Fruit fly (Drosophila melanogaster): ENCODE measurements around the gene CG32365.

The CG32365 gene

dm6 chr3L:7855778-7856625 lies 12.8 kb upstream of the CG32365 start (continued):
- TF ChIP-seq aop (GFP tag; IDR thresholded peaks at IDR 0.05), result no peak
- TF ChIP-seq NK7.1 (GFP tag; optimal IDR thresholded peaks at IDR 0.05), result no peak
- peak; percentile 54; the same call in 2 of the 3 replicates for TF ChIP-seq CG14050 (GFP tag; IDR thresholded peaks at IDR 0.05)
- TF ChIP-seq fd64A (GFP tag; optimal IDR thresholded peaks at IDR 0.05), result no peak
- peak; percentile 74 for TF ChIP-seq NfI (GFP tag; optimal IDR thresholded peaks at IDR 0.05)
- peak; percentile 71 for TF ChIP-seq oc (tag; optimal IDR thresholded peaks at IDR 0.05)
- TF ChIP-seq sc (optimal IDR thresholded peaks at IDR 0.05), result no peak
- peak; percentile 63 for TF ChIP-seq sc (GFP tag; optimal IDR thresholded peaks at IDR 0.05)
- TF ChIP-seq lab (GFP tag; optimal IDR thresholded peaks at IDR 0.05), result peak; percentile 86
- TF ChIP-seq Aef1 (GFP tag; IDR thresholded peaks at IDR 0.05), result peak; percentile 62
- peak; percentile 47; the same call in 1 of the 2 replicates for TF ChIP-seq Nf-YA (GFP tag; IDR thresholded peaks at IDR 0.05)
- TF ChIP-seq sim (GFP tag; IDR thresholded peaks at IDR 0.05), result no peak
- no peak for TF ChIP-seq hb (GFP tag; IDR thresholded peaks at IDR 0.05; ENCODE audit: partially characterized antibody)
- peak; percentile 93 for TF ChIP-seq nmo (GFP tag; optimal IDR thresholded peaks at IDR 0.05)
- TF ChIP-seq CG18599 (GFP tag; optimal IDR thresholded peaks at IDR 0.05), result peak; percentile 81
- peak; percentile 92 for TF ChIP-seq Oli (tag; optimal IDR thresholded peaks at IDR 0.05)
- peak; percentile 84 for TF ChIP-seq Xbp1 (GFP tag; optimal IDR thresholded peaks at IDR 0.05)
- TF ChIP-seq CG12769 (tag; optimal IDR thresholded peaks at IDR 0.05), result peak; percentile 38
- no peak for TF ChIP-seq gt (GFP tag; IDR thresholded peaks at IDR 0.05)
- no peak for TF ChIP-seq HmgZ (tag; optimal IDR thresholded peaks at IDR 0.05)
- peak; percentile 53 for TF ChIP-seq BtbVII (GFP tag; optimal IDR thresholded peaks at IDR 0.05)
- TF ChIP-seq cato (GFP tag; optimal IDR thresholded peaks at IDR 0.05; ENCODE audit: borderline replicate concordance), result peak; percentile 27
- TF ChIP-seq CG11696 (GFP tag; IDR thresholded peaks at IDR 0.05), result no peak
- peak; percentile 54 for TF ChIP-seq CG18764 (GFP tag; optimal IDR thresholded peaks at IDR 0.05)
- TF ChIP-seq CG7745 (tag; optimal IDR thresholded peaks at IDR 0.05), result no peak
- TF ChIP-seq fru (optimal IDR thresholded peaks at IDR 0.05), result no peak
- peak; percentile 84 for TF ChIP-seq odd (GFP tag; optimal IDR thresholded peaks at IDR 0.05)
- TF ChIP-seq Tbp (GFP tag; optimal IDR thresholded peaks at IDR 0.05), result no peak
- peak; percentile 71 for TF ChIP-seq CG1602 (GFP tag; optimal IDR thresholded peaks at IDR 0.05)
- TF ChIP-seq row (GFP tag; IDR thresholded peaks at IDR 0.05), result peak; percentile 83
- TF ChIP-seq CG6683 (GFP tag; optimal IDR thresholded peaks at IDR 0.05), result peak; percentile 80
- TF ChIP-seq CG17612 (GFP tag; IDR thresholded peaks at IDR 0.05), result no peak
- TF ChIP-seq E2f2 (GFP tag; IDR thresholded peaks at IDR 0.05), result peak; percentile 53; the same call in 1 of the 2 replicates
- peak; percentile 85 for TF ChIP-seq CG13296 (GFP tag; optimal IDR thresholded peaks at IDR 0.05)
- TF ChIP-seq zfh2 (GFP tag; optimal IDR thresholded peaks at IDR 0.05), result peak; percentile 28
- TF ChIP-seq phol (tag; optimal IDR thresholded peaks at IDR 0.05), result peak; percentile 91
- TF ChIP-seq gsb-n (tag; optimal IDR thresholded peaks at IDR 0.05), result peak; percentile 69
- TF ChIP-seq da (GFP tag; optimal IDR thresholded peaks at IDR 0.05), result no peak
- TF ChIP-seq Chrac-16 (GFP tag; optimal IDR thresholded peaks at IDR 0.05), result peak; percentile 81
- peak; percentile 57; the same call in 1 of the 2 replicates for TF ChIP-seq HLH3B (GFP tag; IDR thresholded peaks at IDR 0.05)
- peak; percentile 42 for TF ChIP-seq org-1 (GFP tag; optimal IDR thresholded peaks at IDR 0.05)
- no peak for TF ChIP-seq sens-2 (GFP tag; IDR thresholded peaks at IDR 0.05)
- TF ChIP-seq CG18262 (tag; optimal IDR thresholded peaks at IDR 0.05), result peak; percentile 73
- TF ChIP-seq CG13123 (GFP tag; optimal IDR thresholded peaks at IDR 0.05), result peak; percentile 21
- TF ChIP-seq dmrt11E (tag; optimal IDR thresholded peaks at IDR 0.05), result peak; percentile 74
- TF ChIP-seq az2 (GFP tag; optimal IDR thresholded peaks at IDR 0.05), result peak; percentile 75
- peak; percentile 86 for TF ChIP-seq Dbx (GFP tag; IDR thresholded peaks at IDR 0.05)
- TF ChIP-seq CG8765 (GFP tag; IDR thresholded peaks at IDR 0.05), result no peak
- TF ChIP-seq GATAe (GFP tag; conservative IDR thresholded peaks at IDR 0.05), result peak; percentile 57; the same call in 1 of the 2 replicates
- TF ChIP-seq bowl (GFP tag; IDR thresholded peaks at IDR 0.05), result no peak

Data from whole organism, embryonic.